Worm (Caenorhabditis elegans): ENCODE measurements around the gene lido-16.

DNA sequence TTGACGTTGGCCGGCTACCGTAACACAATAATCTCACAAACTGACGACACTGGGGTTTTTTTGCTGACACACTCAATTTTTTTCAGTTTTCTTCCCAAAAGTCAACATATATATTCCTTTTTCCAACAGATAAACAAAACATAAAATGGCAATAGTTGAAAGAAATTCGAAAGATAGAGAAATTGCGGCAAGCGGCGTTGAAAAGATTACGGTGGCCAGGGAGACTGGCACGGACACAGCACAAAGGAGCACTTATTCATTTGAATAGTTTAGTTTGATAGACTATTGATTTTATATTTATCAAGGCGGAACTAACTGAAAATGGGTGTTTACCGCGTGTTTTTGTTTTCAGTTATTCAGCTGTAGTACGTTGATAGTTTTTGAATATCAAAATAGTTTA, 36.5 kb upstream of the lido-16 start, which contains the start of gene toe-2:
- no peak for TF ChIP-seq lin-39 (tag; optimal IDR thresholded peaks at IDR 0.05)
- no peak for TF ChIP-seq ama-1 (optimal IDR thresholded peaks at IDR 0.05)
- TF ChIP-seq mdl-1 (tag; optimal IDR thresholded peaks at IDR 0.05), result no peak
- TF ChIP-seq unc-98 (GFP tag; IDR thresholded peaks at IDR 0.05), result no peak
- TF ChIP-seq ceh-82 (tag; optimal IDR thresholded peaks at IDR 0.05), result no peak
- TF ChIP-seq unc-62 (GFP tag; optimal IDR thresholded peaks at IDR 0.05), result no peak
- TF ChIP-seq tlp-1 (tag; optimal IDR thresholded peaks at IDR 0.05), result no peak
